Fruit fly (Drosophila melanogaster) whole organism, embryonic: ENCODE measurements around the gene SCaMC.

Source experiments
- Adf1 ChIP-seq: fragments of 200-800 bp; sonication (Bioruptor generic); IDR thresholded peaks from 2 replicates; pipeline ENCODE4 v1.3.6; 2022; ENCODE audit warnings: missing biosample characterization, missing genetic modification characterization
- Awh ChIP-seq: fragments of 200-800 bp; sonication (Bioruptor generic); IDR thresholded peaks from 2 replicates; pipeline ENCODE4, ENCODE4 v1.3.6; 2022; ENCODE audit warnings: missing biosample characterization, missing genetic modification characterization
- CG12769 ChIP-seq: fragments of 200-800 bp; sonication (Bioruptor generic); optimal IDR thresholded peaks from 2 replicates; lab custom pipeline; 2019; ENCODE audit warnings: missing biosample characterization, mild to moderate bottlenecking, missing genetic modification characterization, moderate library complexity
- CG15011 ChIP-seq: fragments of 200-800 bp; sonication (Bioruptor generic); optimal IDR thresholded peaks from 3 replicates; lab custom pipeline; 2018; ENCODE audit warnings: missing biosample characterization, mild to moderate bottlenecking, missing genetic modification characterization
- CG15479 ChIP-seq: fragments of 200-800 bp; sonication (Bioruptor generic); optimal IDR thresholded peaks from 3 replicates; lab custom pipeline; 2019; ENCODE audit warnings: missing biosample characterization, mild to moderate bottlenecking, missing genetic modification characterization, moderate library complexity
- CG1603 ChIP-seq: fragments of 200-800 bp; sonication (Bioruptor generic); optimal IDR thresholded peaks from 2 replicates; lab custom pipeline; 2019; ENCODE audit warnings: missing biosample characterization, mild to moderate bottlenecking, missing genetic modification characterization, moderate library complexity
- CG16813 ChIP-seq: fragments of 200-800 bp; sonication (Bioruptor generic); IDR thresholded peaks from 3 replicates; pipeline ENCODE4 v1.3.6; 2022; ENCODE audit warnings: missing biosample characterization, missing genetic modification characterization; ENCODE audit not compliant: partially characterized antibody
- CG16863 ChIP-seq: fragments of 200-800 bp; sonication (Bioruptor generic); optimal IDR thresholded peaks from 3 replicates; lab custom pipeline; 2016; ENCODE audit warnings: missing biosample characterization, missing genetic modification characterization
- CG17328 ChIP-seq: fragments of 200-800 bp; sonication (Bioruptor generic); IDR thresholded peaks from 2 replicates; pipeline ENCODE4 v1.3.6; 2022; ENCODE audit warnings: missing biosample characterization, missing genetic modification characterization
- CG17612 ChIP-seq: fragments of 200-800 bp; sonication (Bioruptor generic); IDR thresholded peaks from 2 replicates; pipeline ENCODE4 v1.3.6; 2022; ENCODE audit warnings: missing biosample characterization, missing genetic modification characterization
- CG2120 ChIP-seq: fragments of 200-800 bp; sonication (Bioruptor generic); optimal IDR thresholded peaks from 3 replicates; lab custom pipeline; 2016; ENCODE audit warnings: missing biosample characterization, missing genetic modification characterization
- CG30431 ChIP-seq: fragments of 200-800 bp; sonication (Bioruptor generic); optimal IDR thresholded peaks from 2 replicates; lab custom pipeline; 2017; ENCODE audit warnings: missing biosample characterization, missing genetic modification characterization
- CG3065 ChIP-seq: fragments of 200-800 bp; sonication (Bioruptor generic); optimal IDR thresholded peaks from 2 replicates; lab custom pipeline; 2016; ENCODE audit warnings: missing biosample characterization, missing genetic modification characterization
- CG6689 ChIP-seq: fragments of 200-800 bp; sonication (Bioruptor generic); IDR thresholded peaks from 2 replicates; pipeline ENCODE4 v1.3.6; 2022; ENCODE audit warnings: missing biosample characterization, missing genetic modification characterization
- CG6791 ChIP-seq: fragments of 200-800 bp; sonication (Bioruptor generic); IDR thresholded peaks from 3 replicates; pipeline ENCODE4 v1.3.6; 2022; ENCODE audit warnings: missing biosample characterization, missing genetic modification characterization; ENCODE audit not compliant: partially characterized antibody
- E2f1 ChIP-seq: fragments of 200-800 bp; sonication (Bioruptor generic); IDR thresholded peaks from 2 replicates; pipeline ENCODE4 v1.3.6; 2022; ENCODE audit warnings: missing biosample characterization, missing genetic modification characterization
- Gug ChIP-seq: fragments of 200-800 bp; sonication (Bioruptor generic); IDR thresholded peaks from 4 replicates; pipeline ENCODE4 v1.3.6; 2022; ENCODE audit warnings: missing biosample characterization, missing genetic modification characterization
- HHEX ChIP-seq: fragments of 200-800 bp; sonication (Bioruptor generic); optimal IDR thresholded peaks from 3 replicates; lab custom pipeline; 2017; ENCODE audit warnings: missing biosample characterization, mild to moderate bottlenecking, missing genetic modification characterization, missing genetic modification reagents
- HmgD ChIP-seq: fragments of 200-800 bp; sonication (Bioruptor generic); optimal IDR thresholded peaks from 3 replicates; lab custom pipeline; 2016; ENCODE audit warnings: missing biosample characterization, missing genetic modification characterization
- Mes4 ChIP-seq: fragments of 200-800 bp; sonication (Bioruptor generic); optimal IDR thresholded peaks from 2 replicates; lab custom pipeline; 2016; ENCODE audit warnings: missing biosample characterization, missing genetic modification characterization
- NC2β ChIP-seq: fragments of 200-800 bp; sonication (Bioruptor generic); optimal IDR thresholded peaks from 2 replicates; lab custom pipeline; 2016; ENCODE audit warnings: missing biosample characterization, missing genetic modification characterization
- Neu2 ChIP-seq: fragments of 200-800 bp; sonication (Bioruptor generic); optimal IDR thresholded peaks from 3 replicates; lab custom pipeline; 2016; ENCODE audit warnings: missing biosample characterization, missing genetic modification characterization, borderline replicate concordance
- Rx ChIP-seq: fragments of 200-800 bp; sonication (Bioruptor generic); IDR thresholded peaks from 2 replicates; pipeline ENCODE4 v1.3.6; 2022; ENCODE audit warnings: missing biosample characterization, missing genetic modification characterization
- Scr ChIP-seq: fragments of 200-800 bp; sonication (Bioruptor generic); IDR thresholded peaks from 2 replicates; pipeline ENCODE4 v1.3.6; 2022; ENCODE audit warnings: missing biosample characterization, missing genetic modification characterization; ENCODE audit not compliant: partially characterized antibody
- Six4 ChIP-seq: fragments of 200-800 bp; sonication (Bioruptor generic); optimal IDR thresholded peaks from 2 replicates; lab custom pipeline; 2016; ENCODE audit warnings: missing biosample characterization, missing genetic modification characterization
- TFAM ChIP-seq: fragments of 200-800 bp; sonication (Bioruptor generic); optimal IDR thresholded peaks from 2 replicates; lab custom pipeline; 2017; ENCODE audit warnings: missing biosample characterization, missing genetic modification characterization, inconsistent platforms
- aop ChIP-seq: fragments of 200-800 bp; sonication (Bioruptor generic); IDR thresholded peaks from 2 replicates; pipeline ENCODE4 v1.3.6; 2022; ENCODE audit warnings: missing biosample characterization, missing genetic modification characterization
- ase ChIP-seq: fragments of 200-800 bp; sonication (Bioruptor generic); IDR thresholded peaks from 3 replicates; pipeline ENCODE4 v1.3.6; 2022; ENCODE audit warnings: missing biosample characterization, missing genetic modification characterization
- cato ChIP-seq: fragments of 200-800 bp; sonication (Bioruptor generic); optimal IDR thresholded peaks from 2 replicates; lab custom pipeline; 2016; ENCODE audit warnings: missing biosample characterization, missing genetic modification characterization, borderline replicate concordance
- caup ChIP-seq: fragments of 200-800 bp; sonication (Bioruptor generic); optimal IDR thresholded peaks from 3 replicates; lab custom pipeline; 2017; ENCODE audit warnings: missing biosample characterization, mild to moderate bottlenecking, missing genetic modification characterization, moderate library complexity; ENCODE audit not compliant: severe bottlenecking
- exex ChIP-seq: fragments of 200-800 bp; sonication (Bioruptor generic); optimal IDR thresholded peaks from 4 replicates; lab custom pipeline; 2018; ENCODE audit warnings: missing biosample characterization, mild to moderate bottlenecking, missing genetic modification characterization, moderate library complexity
- fd3F ChIP-seq: fragments of 200-800 bp; sonication (Bioruptor generic); optimal IDR thresholded peaks from 2 replicates; lab custom pipeline; 2018; ENCODE audit warnings: missing biosample characterization, mild to moderate bottlenecking, missing genetic modification characterization, moderate library complexity
- grau ChIP-seq: fragments of 200-800 bp; optimal IDR thresholded peaks from 3 replicates; lab custom pipeline; 2019; ENCODE audit warnings: missing biosample characterization, mild to moderate bottlenecking, missing genetic modification characterization, moderate library complexity
- gt ChIP-seq: fragments of 200-800 bp; sonication (Bioruptor generic); IDR thresholded peaks from 2 replicates; pipeline ENCODE4 v1.3.6; 2022; ENCODE audit warnings: missing biosample characterization, missing genetic modification characterization
- hkb ChIP-seq, 2 experiments: fragments of 200-800 bp in 1 of 2; fragments of >200 bp in 1 of 2; sonication (Bioruptor generic) in 1 of 2; IDR thresholded peaks in 1 of 2; optimal IDR thresholded peaks in 1 of 2; 2 replicates each; pipeline versions ENCODE4 v1.3.6 to Lab custom; 2017 to 2022; ENCODE audit warnings: missing biosample characterization in 1 of 2, missing genetic modification characterization in 1 of 2
- lab ChIP-seq: fragments of 200-800 bp; sonication (Bioruptor generic); optimal IDR thresholded peaks from 3 replicates; lab custom pipeline; 2017; ENCODE audit warnings: missing biosample characterization, missing genetic modification characterization, mild to moderate bottlenecking, moderate library complexity, missing genetic modification reagents
- mirr ChIP-seq: fragments of 200-800 bp; sonication (Bioruptor generic); optimal IDR thresholded peaks from 3 replicates; lab custom pipeline; 2018; ENCODE audit warnings: missing biosample characterization, mild to moderate bottlenecking, missing genetic modification characterization
- mld ChIP-seq: fragments of 200-800 bp; sonication (Bioruptor generic); IDR thresholded peaks from 3 replicates; pipeline ENCODE4 v1.3.6; 2022; ENCODE audit warnings: missing biosample characterization, missing genetic modification characterization; ENCODE audit not compliant: partially characterized antibody
- nerfin-1 ChIP-seq: fragments of 200-800 bp; sonication (Bioruptor generic); optimal IDR thresholded peaks from 3 replicates; lab custom pipeline; 2019; ENCODE audit warnings: missing biosample characterization, mild to moderate bottlenecking, missing genetic modification characterization, moderate library complexity
- oc ChIP-seq: fragments of 200-800 bp; sonication (Bioruptor generic); optimal IDR thresholded peaks from 2 replicates; lab custom pipeline; 2018; ENCODE audit warnings: missing biosample characterization, mild to moderate bottlenecking, missing genetic modification characterization, moderate library complexity
- prd ChIP-seq, 3 experiments: fragments of >200 bp in 2 of 3; fragments of 200-800 bp in 1 of 3; sonication (Bioruptor generic) in 1 of 3; optimal IDR thresholded peaks in 2 of 3; IDR thresholded peaks in 1 of 3; 2 replicates in 2 of 3; 3 replicates in 1 of 3; pipeline versions ENCODE4 v1.3.6 to Lab custom; 2017 to 2022; ENCODE audit warnings: missing biosample characterization in 1 of 3, missing genetic modification characterization in 1 of 3
- pum ChIP-seq: fragments of 200-800 bp; sonication (Bioruptor generic); optimal IDR thresholded peaks from 2 replicates; lab custom pipeline; 2016; ENCODE audit warnings: missing biosample characterization, missing genetic modification characterization
- rib ChIP-seq: fragments of 200-800 bp; sonication (Bioruptor generic); IDR thresholded peaks from 2 replicates; pipeline ENCODE4 v1.3.6; 2022; ENCODE audit warnings: missing biosample characterization, missing genetic modification characterization
- sisA ChIP-seq: fragments of 200-800 bp; sonication (Bioruptor generic); IDR thresholded peaks from 2 replicates; pipeline ENCODE4 v1.3.6; 2022; ENCODE audit warnings: missing biosample characterization, missing genetic modification characterization
- slbo ChIP-seq: fragments of 200-800 bp; sonication (Bioruptor generic); IDR thresholded peaks from 2 replicates; pipeline ENCODE4 v1.3.6; 2022; ENCODE audit warnings: missing biosample characterization, missing genetic modification characterization
- vnd ChIP-seq: fragments of 200-800 bp; sonication (Bioruptor generic); IDR thresholded peaks from 3 replicates; pipeline ENCODE4 v1.3.6; 2022; ENCODE audit warnings: missing biosample characterization, missing genetic modification characterization; ENCODE audit not compliant: partially characterized antibody
- vvl ChIP-seq: fragments of 200-800 bp; sonication (Bioruptor generic); IDR thresholded peaks from 2 replicates; pipeline ENCODE4 v1.3.6; 2022; ENCODE audit warnings: missing biosample characterization, missing genetic modification characterization
- wor ChIP-seq: fragments of 200-800 bp; sonication (Bioruptor generic); IDR thresholded peaks from 2 replicates; pipeline ENCODE4 v1.3.6; 2022; ENCODE audit warnings: missing biosample characterization, missing genetic modification characterization

Gene SCaMC

DNA sequence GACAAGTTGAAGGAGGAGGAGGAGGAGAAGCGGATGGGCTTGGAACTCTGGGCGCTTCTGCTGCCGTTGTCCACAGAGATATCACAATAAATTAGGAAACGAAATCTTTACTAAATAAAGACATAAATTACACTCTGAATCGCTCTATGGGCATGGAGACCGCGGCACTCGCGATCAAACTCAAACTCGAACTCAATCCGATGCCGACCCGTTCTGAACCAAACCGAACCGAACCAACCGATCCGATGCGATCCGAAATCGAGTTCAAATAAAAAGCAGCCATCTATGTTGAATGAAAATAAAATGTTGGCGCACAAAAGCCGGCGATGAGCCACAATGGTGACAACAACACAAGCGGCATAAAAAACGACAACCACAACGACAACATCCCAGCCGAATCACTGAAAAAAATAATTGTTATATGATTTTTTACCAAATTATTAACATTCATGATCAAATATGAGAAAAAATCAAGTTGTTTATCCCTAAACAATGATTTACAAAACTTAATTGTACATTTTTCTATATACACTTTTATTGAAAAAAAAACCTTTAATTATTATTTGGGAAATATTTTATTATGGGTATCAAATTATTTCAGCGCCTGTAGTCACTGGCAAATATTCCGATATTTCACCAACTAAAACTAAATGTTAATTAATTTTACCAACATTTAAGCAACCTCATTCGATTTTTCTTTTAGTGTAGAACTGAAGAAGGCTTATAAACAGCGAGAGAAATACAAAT lies 42.4 kb upstream of the SCaMC start (continued):
- no peak for TF ChIP-seq TFAM (GFP tag; lab: Kevin White, UChicago)
- TF ChIP-seq mld (GFP tag; lab: Robert Waterston, UW) = no peak
- TF ChIP-seq sisA = peak; percentile 69
- peak; percentile 39 for TF ChIP-seq Mes4 (GFP tag; lab: Kevin White, UChicago)
- TF ChIP-seq caup (GFP tag; lab: Kevin White, UChicago) = peak; percentile 42
- TF ChIP-seq CG30431 (GFP tag; lab: Kevin White, UChicago) = peak; percentile 56
- TF ChIP-seq CG3065 = peak; percentile 36
- TF ChIP-seq rib (GFP tag; lab: Robert Waterston, UW) = no peak
- peak; percentile 88 for TF ChIP-seq nerfin-1 (tag; lab: Kevin White, UChicago)
- TF ChIP-seq CG6689 (GFP tag; lab: Robert Waterston, UW) = peak; percentile 71; the same call in 1 of the 2 replicates
- peak; percentile 59 for TF ChIP-seq CG16863
- TF ChIP-seq Rx (GFP tag; lab: Robert Waterston, UW) = no peak
- TF ChIP-seq exex (tag; lab: Kevin White, UChicago) = no peak
- peak; percentile 48 for TF ChIP-seq lab (GFP tag; lab: Kevin White, UChicago)
- no peak for TF ChIP-seq Scr (GFP tag; lab: Robert Waterston, UW)
- peak; percentile 68 for TF ChIP-seq HHEX (GFP tag; lab: Kevin White, UChicago)
- peak; percentile 24; the same call in 1 of the 3 replicates for TF ChIP-seq ase (GFP tag; lab: Robert Waterston, UW)
- TF ChIP-seq CG17328 (GFP tag; lab: Robert Waterston, UW) = peak; percentile 75
- TF ChIP-seq fd3F (GFP tag; lab: Kevin White, UChicago) = no peak
- peak; percentile 22; the same call in 1 of the 4 replicates for TF ChIP-seq Gug (GFP tag; lab: Robert Waterston, UW)
- no peak for TF ChIP-seq CG2120 (GFP tag; lab: Kevin White, UChicago)
- TF ChIP-seq CG15479 = no peak
- peak; percentile 88 for TF ChIP-seq Six4
- no peak for TF ChIP-seq CG16813 (GFP tag; lab: Robert Waterston, UW)
- TF ChIP-seq CG1603 (tag; lab: Kevin White, UChicago) = peak; percentile 37
- no peak for TF ChIP-seq CG12769 (tag; lab: Kevin White, UChicago)
- TF ChIP-seq prd (optimal IDR thresholded peaks at IDR 0.05; lab: Kevin White, UChicago) = no peak
- peak; percentile 67; the same call in 2 of the 3 replicates for TF ChIP-seq prd (GFP tag; IDR thresholded peaks at IDR 0.05; lab: Robert Waterston, UW)
- TF ChIP-seq NC2β (GFP tag; lab: Kevin White, UChicago) = peak; percentile 48
- TF ChIP-seq vvl (GFP tag; lab: Robert Waterston, UW) = no peak; the same call in 1 of the 2 replicates
- TF ChIP-seq mirr (GFP tag; lab: Kevin White, UChicago) = no peak
- no peak for TF ChIP-seq Awh
- peak; percentile 49 for TF ChIP-seq pum (GFP tag; lab: Kevin White, UChicago)
- peak; percentile 47 for TF ChIP-seq wor (GFP tag; lab: Robert Waterston, UW)
- TF ChIP-seq CG6791 (GFP tag; lab: Robert Waterston, UW) = no peak
- TF ChIP-seq slbo (GFP tag; lab: Robert Waterston, UW) = peak; percentile 44; the same call in 1 of the 2 replicates
- TF ChIP-seq gt (GFP tag; lab: Robert Waterston, UW) = no peak
- peak; percentile 64 for TF ChIP-seq cato
- TF ChIP-seq CG17612 (GFP tag; lab: Robert Waterston, UW) = peak; percentile 39; the same call in 1 of the 2 replicates
- no peak for TF ChIP-seq Adf1 (GFP tag; lab: Robert Waterston, UW)
- peak; percentile 42 for TF ChIP-seq oc (tag; lab: Kevin White, UChicago)
- no peak for TF ChIP-seq vnd
- no peak for TF ChIP-seq Neu2 (GFP tag; lab: Kevin White, UChicago)
- TF ChIP-seq E2f1 (GFP tag; lab: Robert Waterston, UW) = peak; percentile 39; the same call in 1 of the 2 replicates
- TF ChIP-seq HmgD (GFP tag; lab: Kevin White, UChicago) = no peak
- TF ChIP-seq hkb (optimal IDR thresholded peaks at IDR 0.05; lab: Kevin White, UChicago) = no peak
- peak; percentile 64 for TF ChIP-seq hkb (GFP tag; IDR thresholded peaks at IDR 0.05; lab: Robert Waterston, UW)
- peak; percentile 68 for TF ChIP-seq CG15011 (GFP tag; lab: Kevin White, UChicago)
- no peak for TF ChIP-seq aop (GFP tag; lab: Robert Waterston, UW)
- peak; percentile 84 for TF ChIP-seq grau (tag; lab: Kevin White, UChicago)
